Worm (Caenorhabditis elegans) whole organism, early embryonic: Measurements from ENCODE around the gene smap-1.

ENCODE experiments used
- B0310.2 ChIP-seq: sonication (generic microtip); optimal IDR thresholded peaks from 2 replicates; lab custom pipeline; 2016; ENCODE audit warnings: mild to moderate bottlenecking, missing genetic modification characterization, missing compliant biosample characterization
- F13C5.2 ChIP-seq: sonication (generic microtip); optimal IDR thresholded peaks from 2 replicates; lab custom pipeline; 2017; ENCODE audit warnings: mild to moderate bottlenecking, missing genetic modification characterization, inconsistent platforms, missing compliant biosample characterization
- aly-1 ChIP-seq: sonication (generic microtip); optimal IDR thresholded peaks from 2 replicates; lab custom pipeline; 2016; ENCODE audit warnings: missing genetic modification characterization, missing compliant biosample characterization
- ama-1 ChIP-seq: fragments of 150-350 bp; optimal IDR thresholded peaks from 2 replicates; lab custom pipeline; 2014
- ceh-13 ChIP-seq: fragments of 200-800 bp; sonication (Bioruptor generic); optimal IDR thresholded peaks from 2 replicates; lab custom pipeline; 2018; ENCODE audit warnings: mild to moderate bottlenecking, missing genetic modification characterization, missing compliant biosample characterization
- ceh-36 ChIP-seq: sonication (generic microtip); optimal IDR thresholded peaks from 2 replicates; lab custom pipeline; 2016; ENCODE audit warnings: missing genetic modification characterization, inconsistent platforms, missing compliant biosample characterization
- ets-7 ChIP-seq: sonication (generic microtip); optimal IDR thresholded peaks from 2 replicates; lab custom pipeline; 2016; ENCODE audit warnings: missing genotype, missing genetic modification characterization, missing compliant biosample characterization
- flt-1 ChIP-seq: fragments of 200-800 bp; sonication (Bioruptor generic); IDR thresholded peaks from 2 replicates; pipeline ENCODE4 v1.3.6; 2022; ENCODE audit warnings: missing genetic modification characterization, missing compliant biosample characterization
- hmbx-1 ChIP-seq: sonication (generic microtip); optimal IDR thresholded peaks from 2 replicates; lab custom pipeline; 2016; ENCODE audit warnings: mild to moderate bottlenecking, missing genetic modification characterization, missing compliant biosample characterization
- hmg-4 ChIP-seq: fragments of 200-800 bp; sonication (Bioruptor generic); optimal IDR thresholded peaks from 2 replicates; lab custom pipeline; 2018; ENCODE audit warnings: mild to moderate bottlenecking, missing genetic modification characterization, missing compliant biosample characterization
- hnd-1 ChIP-seq: sonication (generic microtip); optimal IDR thresholded peaks from 2 replicates; lab custom pipeline; 2016; ENCODE audit warnings: missing genetic modification characterization, missing compliant biosample characterization
- pes-1 ChIP-seq: fragments of 200-800 bp; sonication (Bioruptor generic); IDR thresholded peaks from 2 replicates; pipeline ENCODE4 v1.3.6; 2022; ENCODE audit warnings: missing genetic modification reagents, missing genetic modification characterization, missing compliant biosample characterization
- scrt-1 ChIP-seq: fragments of 200-800 bp; sonication (Bioruptor generic); IDR thresholded peaks from 2 replicates; pipeline ENCODE4 v1.3.6; 2022; ENCODE audit warnings: missing genetic modification characterization, missing compliant biosample characterization
- sea-1 ChIP-seq: fragments of 200-800 bp; sonication (Bioruptor generic); conservative IDR thresholded peaks from 2 replicates; pipeline ENCODE4 v1.3.6; 2022; ENCODE audit warnings: missing genetic modification characterization, missing compliant biosample characterization
- tbx-11 ChIP-seq: fragments of 200-800 bp; sonication (Bioruptor generic); IDR thresholded peaks from 2 replicates; pipeline ENCODE4 v1.3.6; 2022; ENCODE audit warnings: missing genetic modification characterization, missing compliant biosample characterization
- tbx-37 ChIP-seq: fragments of 200-800 bp; sonication (Bioruptor generic); conservative IDR thresholded peaks from 2 replicates; pipeline ENCODE4 v1.3.6; 2022; ENCODE audit warnings: missing genetic modification reagents, missing genetic modification characterization, missing compliant biosample characterization
- tra-4 ChIP-seq: sonication (generic microtip); optimal IDR thresholded peaks from 2 replicates; lab custom pipeline; 2017; ENCODE audit warnings: missing genetic modification characterization, missing compliant biosample characterization

smap-1 gene

DNA sequence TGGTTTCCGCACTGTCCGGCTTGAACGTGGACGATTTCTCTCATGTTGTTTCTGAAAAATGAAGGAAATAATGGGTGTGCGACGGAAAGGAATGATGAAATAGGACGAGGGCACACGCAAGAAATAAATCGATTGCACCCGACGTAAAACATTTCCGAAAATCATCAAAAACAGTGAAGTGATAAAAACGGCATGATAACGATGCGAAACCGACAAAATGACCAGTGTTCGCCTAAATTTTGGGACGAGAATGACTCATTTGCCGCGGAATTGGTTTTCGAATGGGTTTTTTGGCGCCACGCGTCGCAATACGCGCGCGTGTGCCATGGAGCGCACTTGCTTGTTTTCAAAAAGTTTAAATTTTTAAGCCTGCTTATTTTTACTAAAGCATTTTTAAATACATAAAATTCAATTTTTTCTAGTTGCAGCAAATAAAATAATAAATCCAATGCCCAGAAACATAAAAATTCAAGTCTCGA is 2.8 kb upstream of the smap-1 start, which contains the start of the genes tbb-1 and rib-2:
Gene tbb-1 (minus strand): TSS at position 51 of the 479 bp plus-strand sequence.
Gene rib-2 (plus strand): TSS at position 429 of the 479 bp plus-strand sequence.
- TF ChIP-seq tra-4 (tag; lab: Kevin White, UChicago): no peak
- TF ChIP-seq sea-1 (GFP tag; lab: Robert Waterston, UW): no peak
- no peak for TF ChIP-seq aly-1 (tag; lab: Kevin White, UChicago)
- no peak for TF ChIP-seq pes-1 (GFP tag; lab: Robert Waterston, UW)
- TF ChIP-seq hnd-1 (tag; lab: Kevin White, UChicago): no peak
- no peak for TF ChIP-seq ceh-36 (tag; lab: Kevin White, UChicago)
- no peak for TF ChIP-seq ets-7 (tag; lab: Kevin White, UChicago)
- no peak for TF ChIP-seq ama-1 (lab: Kevin White, UChicago)
- no peak for TF ChIP-seq F13C5.2 (tag; lab: Kevin White, UChicago)
- no peak for TF ChIP-seq hmg-4 (GFP tag; lab: Kevin White, UChicago)
- no peak for TF ChIP-seq hmbx-1 (tag; lab: Kevin White, UChicago)
- TF ChIP-seq tbx-11 (GFP tag; lab: Robert Waterston, UW): no peak
- TF ChIP-seq B0310.2: no peak
- TF ChIP-seq flt-1: no peak
- TF ChIP-seq scrt-1 (GFP tag; lab: Robert Waterston, UW): no peak
- TF ChIP-seq tbx-37 (GFP tag; lab: Robert Waterston, UW): no peak
- no peak for TF ChIP-seq ceh-13

DNA sequence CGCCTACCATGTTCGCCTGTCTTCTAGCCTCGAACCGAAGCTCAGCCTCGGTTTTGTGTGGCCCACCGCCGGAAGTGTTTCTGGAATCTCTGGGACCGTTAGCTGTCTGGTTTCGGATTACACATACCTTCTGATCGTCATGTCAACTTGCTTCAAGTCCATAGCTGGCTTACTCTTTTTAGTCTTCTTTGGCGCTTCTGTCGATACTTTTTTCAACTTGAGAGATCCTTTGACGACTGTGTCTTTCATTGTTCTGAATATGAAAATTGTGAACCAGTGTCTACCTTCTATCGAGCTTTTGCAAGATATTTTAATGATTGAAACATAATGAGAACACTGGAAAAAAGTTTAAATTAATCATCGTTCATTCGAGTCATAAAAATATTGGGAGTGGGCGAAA is 926 bp upstream of the smap-1 start, which contains the start of gene K01G5.8:
Gene K01G5.8 (minus strand): TSS at position 255 of the 400 bp plus-strand sequence.
- TF ChIP-seq tbx-11 (GFP tag; lab: Robert Waterston, UW): no peak
- no peak for TF ChIP-seq F13C5.2 (tag; lab: Kevin White, UChicago)
- no peak for TF ChIP-seq scrt-1 (GFP tag; lab: Robert Waterston, UW)

DNA sequence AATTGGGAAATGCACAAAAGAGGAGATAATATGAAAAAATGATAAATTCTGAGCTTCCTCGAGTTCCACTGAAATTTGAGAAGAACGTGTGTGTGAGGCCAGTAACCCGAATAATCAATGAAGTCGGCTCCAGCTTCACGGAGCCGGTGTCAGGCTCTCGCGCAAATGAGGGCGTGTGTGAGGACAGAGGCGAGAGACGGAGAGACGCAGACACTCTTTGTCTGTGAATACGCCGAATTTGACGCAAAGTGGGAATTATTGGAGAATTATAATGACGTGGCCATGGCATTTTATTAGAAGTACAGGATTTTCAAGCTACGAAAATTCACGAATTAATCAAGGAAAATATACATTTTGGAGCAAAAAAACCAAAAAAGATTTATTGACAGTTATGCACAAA is 310 bp upstream of the smap-1 start:
- peak; percentile 73 for TF ChIP-seq ama-1 (lab: Kevin White, UChicago)
- TF ChIP-seq aly-1 (tag; lab: Kevin White, UChicago): no peak
- peak; percentile 67 for TF ChIP-seq F13C5.2 (tag; lab: Kevin White, UChicago)
- TF ChIP-seq tra-4 (tag; lab: Kevin White, UChicago): no peak
- no peak for TF ChIP-seq sea-1 (GFP tag; lab: Robert Waterston, UW)
- peak; percentile 54 for TF ChIP-seq B0310.2

DNA sequence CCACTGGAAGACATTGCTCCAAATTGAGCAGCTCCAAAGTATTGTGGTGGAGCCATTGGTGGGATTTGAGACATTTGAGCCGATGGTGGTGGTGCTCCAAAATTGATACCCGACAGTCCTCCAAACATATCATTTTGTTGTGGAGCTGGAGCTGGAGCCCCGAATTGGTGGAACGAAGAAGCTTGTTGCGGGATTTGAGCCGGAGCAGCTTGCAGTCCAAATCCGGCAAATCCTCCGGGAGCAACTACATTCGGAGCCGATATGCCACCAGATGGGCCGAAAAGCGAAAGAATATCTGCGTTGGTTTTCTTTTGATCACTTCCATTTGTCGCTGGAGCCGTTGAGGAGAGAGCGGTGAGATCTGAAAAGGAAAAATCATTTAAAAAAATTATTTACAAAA is 1.5 kb downstream of the smap-1 start:
- no peak for TF ChIP-seq F13C5.2 (tag; lab: Kevin White, UChicago)
- TF ChIP-seq scrt-1 (GFP tag; lab: Robert Waterston, UW): no peak
- no peak for TF ChIP-seq tra-4 (tag; lab: Kevin White, UChicago)
- no peak for TF ChIP-seq sea-1 (GFP tag; lab: Robert Waterston, UW)
- no peak for TF ChIP-seq ceh-13

DNA sequence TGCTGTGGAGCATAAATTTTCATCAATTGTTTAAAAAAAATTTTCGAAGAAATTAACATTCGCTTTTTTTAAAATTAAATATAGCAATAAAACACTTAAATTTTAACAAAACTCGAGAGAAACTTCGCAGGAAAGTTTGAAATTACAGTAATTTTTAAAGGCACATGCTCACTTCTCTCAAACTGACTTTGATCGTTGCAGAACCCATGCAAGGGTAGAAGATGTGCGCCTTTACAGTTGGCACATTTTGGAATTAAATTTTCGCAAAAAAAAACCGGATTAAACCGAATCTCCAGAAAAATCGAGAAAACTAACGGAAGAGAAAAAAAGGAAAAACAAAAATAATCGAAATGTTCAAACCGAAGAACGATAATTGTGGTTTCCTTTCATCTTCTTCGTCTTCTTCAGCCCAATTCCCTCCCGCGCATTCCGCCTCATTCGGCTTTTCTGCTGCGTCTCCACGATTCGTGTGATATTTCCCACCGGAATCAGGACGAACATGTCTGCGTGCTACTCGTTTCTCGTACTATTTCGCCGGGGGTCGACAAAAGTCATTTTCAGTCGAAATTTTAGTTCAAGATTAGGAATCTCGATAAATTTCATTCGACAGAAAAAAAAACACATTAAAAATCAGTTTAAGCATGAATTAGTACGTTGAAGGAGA is 3.1 kb downstream of the smap-1 start:
- TF ChIP-seq ama-1 (lab: Kevin White, UChicago) (no peak), hnd-1 (tag; lab: Kevin White, UChicago) (no peak), hmbx-1 (tag; lab: Kevin White, UChicago) (no peak), flt-1 (no peak), F13C5.2 (tag; lab: Kevin White, UChicago) (no peak), aly-1 (tag; lab: Kevin White, UChicago) (no peak), tbx-11 (GFP tag; lab: Robert Waterston, UW) (no peak), sea-1 (GFP tag; lab: Robert Waterston, UW) (no peak)

- TF ChIP-seq hmbx-1 (tag; lab: Kevin White, UChicago): no peak
Measured at ce11 chrIII:10734511-10735233, 4.9 kb downstream of the smap-1 start.

- TF ChIP-seq ceh-36 (tag; lab: Kevin White, UChicago): no peak
- 0 out of 2 replicates have a peak, but pooled peaks have one; percentile 19 for TF ChIP-seq pes-1 (GFP tag; lab: Robert Waterston, UW)
- TF ChIP-seq ama-1 (lab: Kevin White, UChicago): no peak
Measured at ce11 chrIII:10733300-10733699, 6.3 kb downstream of the smap-1 start.

- TF ChIP-seq tbx-37 (GFP tag; lab: Robert Waterston, UW) (no peak), ceh-36 (tag; lab: Kevin White, UChicago) (no peak), hmg-4 (GFP tag; lab: Kevin White, UChicago) (no peak), pes-1 (GFP tag; lab: Robert Waterston, UW) (no peak), tbx-11 (GFP tag; lab: Robert Waterston, UW) (no peak), sea-1 (GFP tag; lab: Robert Waterston, UW) (no peak), ceh-13 (no peak), scrt-1 (GFP tag; lab: Robert Waterston, UW) (no peak), ets-7 (tag; lab: Kevin White, UChicago) (no peak)
Measured at ce11 chrIII:10730510-10730909, 9.1 kb downstream of the smap-1 start, which contains the start of gene tat-3. TSS of gene tat-3 (minus strand) at chrIII:10730705.
